Fruit fly (Drosophila melanogaster): ENCODE measurements around the gene CG7991.

The CG7991 gene

dm6 chr3L:1730873-1731272 is 56.4 kb downstream of the CG7991 start, which contains the start of gene drpr:
Gene drpr (minus strand): TSS chr3L:1731107.
- TF ChIP-seq Lpt (GFP tag; optimal IDR thresholded peaks at IDR 0.05), result no peak
- peak; percentile 78 for TF ChIP-seq Eip78C (GFP tag)
- TF ChIP-seq Ets96B (tag; optimal IDR thresholded peaks at IDR 0.05), result peak; percentile 16
- peak; percentile 58 for TF ChIP-seq Sox102F (GFP tag; optimal IDR thresholded peaks at IDR 0.05)
- peak; percentile 36 for TF ChIP-seq Eip75B (GFP tag; optimal IDR thresholded peaks at IDR 0.05)
- TF ChIP-seq CG8119 (GFP tag; IDR thresholded peaks at IDR 0.05), result peak; percentile 29; the same call in 2 of the 3 replicates
- peak; percentile 47 for TF ChIP-seq topi (GFP tag; optimal IDR thresholded peaks at IDR 0.05)
- no peak for TF ChIP-seq spab (GFP tag; optimal IDR thresholded peaks at IDR 0.05)
- TF ChIP-seq CG16779 (tag; optimal IDR thresholded peaks at IDR 0.05), result peak; percentile 1
- peak; percentile 15 for TF ChIP-seq CG3032 (tag; optimal IDR thresholded peaks at IDR 0.05)
- TF ChIP-seq Hr4 (GFP tag; optimal IDR thresholded peaks at IDR 0.05), result no peak
- peak; percentile 50 for TF ChIP-seq Sox14 (GFP tag; optimal IDR thresholded peaks at IDR 0.05)
- TF ChIP-seq CG3919 (GFP tag; optimal IDR thresholded peaks at IDR 0.05), result peak; percentile 16
- TF ChIP-seq esn (GFP tag; optimal IDR thresholded peaks at IDR 0.05), result peak; percentile 39
- TF ChIP-seq CG6854 (GFP tag; optimal IDR thresholded peaks at IDR 0.05), result peak; percentile 47
- no peak for TF ChIP-seq CG10669 (GFP tag; optimal IDR thresholded peaks at IDR 0.05)
- TF ChIP-seq CG1621 (tag; optimal IDR thresholded peaks at IDR 0.05), result peak; percentile 20
- TF ChIP-seq CG9139 (GFP tag; optimal IDR thresholded peaks at IDR 0.05), result peak; percentile 30
- TF ChIP-seq ss (GFP tag; optimal IDR thresholded peaks at IDR 0.05), result peak in 1 of 2 experiments; percentile 15
- peak; percentile 57; the same call in 2 of the 3 replicates for TF ChIP-seq CG6163 (GFP tag; IDR thresholded peaks at IDR 0.05)
- peak; percentile 22 for TF ChIP-seq net (GFP tag; optimal IDR thresholded peaks at IDR 0.05)
- no peak for TF ChIP-seq fd59A (GFP tag; optimal IDR thresholded peaks at IDR 0.05)
- peak; percentile 24 for TF ChIP-seq vri (GFP tag; optimal IDR thresholded peaks at IDR 0.05)
- TF ChIP-seq eg (GFP tag; IDR thresholded peaks at IDR 0.05), result peak; percentile 39; the same call in 1 of the 3 replicates
- TF ChIP-seq CG10631 (GFP tag; optimal IDR thresholded peaks at IDR 0.05), result no peak
- no peak for TF ChIP-seq CG34406 (GFP tag; optimal IDR thresholded peaks at IDR 0.05)
- peak; percentile 24 for TF ChIP-seq Met (GFP tag; optimal IDR thresholded peaks at IDR 0.05)
- peak; percentile 62 for TF ChIP-seq fkh (GFP tag; optimal IDR thresholded peaks at IDR 0.05)
- no peak for TF ChIP-seq salr (GFP tag; optimal IDR thresholded peaks at IDR 0.05)
- TF ChIP-seq lz (GFP tag; optimal IDR thresholded peaks at IDR 0.05), result peak; percentile 31
- TF ChIP-seq dsx (GFP tag; optimal IDR thresholded peaks at IDR 0.05; ENCODE audit: poor library complexity, severe bottlenecking), result peak; percentile 37
- peak; percentile 72 for TF ChIP-seq svp (GFP tag)
- TF ChIP-seq CG11762 (GFP tag; optimal IDR thresholded peaks at IDR 0.05; ENCODE audit: insufficient read depth), result no peak

dm6 chr3L:1735603-1736002 is 61.1 kb downstream of the CG7991 start, which contains the start of gene Oseg4:
Gene Oseg4 (minus strand): TSS chr3L:1735767.
- TF ChIP-seq CG1621 (tag; optimal IDR thresholded peaks at IDR 0.05), result no peak
- TF ChIP-seq CG16779 (tag; optimal IDR thresholded peaks at IDR 0.05), result no peak
- no peak for TF ChIP-seq Smox (GFP tag; optimal IDR thresholded peaks at IDR 0.05)
- no peak for TF ChIP-seq Eip75B (GFP tag; optimal IDR thresholded peaks at IDR 0.05)
- no peak for TF ChIP-seq eg (GFP tag; IDR thresholded peaks at IDR 0.05)

dm6 chr3L:1737898-1738322 is 63.4 kb downstream of the CG7991 start, which contains the start of gene PIG-Wb:
Gene PIG-Wb (minus strand): TSS chr3L:1738106.
- TF ChIP-seq pdm3 (GFP tag; optimal IDR thresholded peaks at IDR 0.05) (no peak), fkh (GFP tag; optimal IDR thresholded peaks at IDR 0.05) (peak; percentile 44), Ets21C (GFP tag; optimal IDR thresholded peaks at IDR 0.05) (no peak), ss (GFP tag; optimal IDR thresholded peaks at IDR 0.05) (no peak), net (GFP tag; optimal IDR thresholded peaks at IDR 0.05) (no peak)

Data from whole organism, prepupa.